Worm (Caenorhabditis elegans): Measurements from ENCODE around the gene snpn-1.
"Not testable (repeated sequence)": the region's sequence is repeated elsewhere in the genome, so short reads cannot be mapped to it uniquely, and the experiment has no call there.

snpn-1 gene

DNA sequence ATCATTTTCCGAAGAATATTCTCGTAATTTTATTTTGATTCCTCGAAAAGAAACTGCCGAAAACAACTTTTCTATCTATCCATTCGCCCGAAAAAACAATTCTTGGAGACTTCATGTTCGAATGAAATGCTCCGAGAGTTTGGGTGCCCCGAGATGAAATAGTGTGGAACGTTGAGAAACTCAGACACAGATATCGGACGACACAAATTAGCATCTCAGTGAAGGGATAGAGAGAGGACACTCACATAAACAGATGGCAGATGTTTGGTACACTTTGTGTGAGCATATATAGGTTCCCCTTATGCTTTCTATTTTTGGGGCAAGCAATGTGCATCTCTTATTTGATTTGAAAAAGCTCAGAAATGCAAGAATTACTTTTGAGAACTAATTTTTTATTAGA is 12.0 kb downstream of the snpn-1 start:
- TF ChIP-seq F13C5.2 (tag; optimal IDR thresholded peaks at IDR 0.05): no peak

ce11 chrIV:5077918-5078317 is 12.9 kb downstream of the snpn-1 start:
- TF ChIP-seq tra-4 (tag; optimal IDR thresholded peaks at IDR 0.05) (no peak), aly-1 (tag; optimal IDR thresholded peaks at IDR 0.05) (no peak), hmg-4 (GFP tag; optimal IDR thresholded peaks at IDR 0.05) (peak; percentile 81), F13C5.2 (tag; optimal IDR thresholded peaks at IDR 0.05) (no peak), ets-7 (tag; optimal IDR thresholded peaks at IDR 0.05) (no peak), scrt-1 (GFP tag; IDR thresholded peaks at IDR 0.05) (no peak), ama-1 (optimal IDR thresholded peaks at IDR 0.05) (no peak), hmbx-1 (tag; optimal IDR thresholded peaks at IDR 0.05) (no peak), sea-1 (GFP tag; conservative IDR thresholded peaks at IDR 0.05) (no peak), flt-1 (GFP tag; IDR thresholded peaks at IDR 0.05) (0 out of 2 replicates have a peak, but pooled peaks have one; percentile 16), tbx-11 (GFP tag; IDR thresholded peaks at IDR 0.05) (no peak), pes-1 (GFP tag; IDR thresholded peaks at IDR 0.05) (no peak)

DNA sequence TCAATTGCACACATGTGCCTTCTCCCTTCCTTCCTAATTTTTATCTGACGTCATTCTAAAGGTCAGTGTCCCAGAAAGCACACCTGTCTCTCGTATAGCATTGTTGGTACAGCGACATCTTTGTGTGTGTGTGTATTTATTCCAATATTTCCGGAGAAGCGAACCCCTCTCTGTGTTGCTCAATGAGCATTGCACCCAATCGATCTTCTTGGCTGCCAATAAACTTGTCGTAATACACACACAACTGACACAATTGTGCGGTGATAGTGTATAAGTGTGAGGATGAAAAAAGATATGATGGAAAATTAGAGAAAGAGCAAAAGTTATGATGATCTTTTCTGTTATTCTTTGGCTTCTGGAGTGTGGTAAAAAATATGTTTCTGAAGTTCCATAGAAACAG is 14.2 kb downstream of the snpn-1 start:
- no peak for TF ChIP-seq hmbx-1 (tag; optimal IDR thresholded peaks at IDR 0.05)
- TF ChIP-seq hmg-4 (GFP tag; optimal IDR thresholded peaks at IDR 0.05): no peak
- TF ChIP-seq tbx-11 (GFP tag; IDR thresholded peaks at IDR 0.05): no peak
- TF ChIP-seq F13C5.2 (tag; optimal IDR thresholded peaks at IDR 0.05): no peak
- TF ChIP-seq ama-1 (optimal IDR thresholded peaks at IDR 0.05): no peak
- no peak for TF ChIP-seq tbx-37 (GFP tag; conservative IDR thresholded peaks at IDR 0.05)
- TF ChIP-seq ceh-13 (GFP tag; optimal IDR thresholded peaks at IDR 0.05): no peak
- TF ChIP-seq sea-1 (GFP tag; conservative IDR thresholded peaks at IDR 0.05): no peak
- no peak for TF ChIP-seq hnd-1 (tag; optimal IDR thresholded peaks at IDR 0.05)
- TF ChIP-seq aly-1 (tag; optimal IDR thresholded peaks at IDR 0.05): no peak
- no peak for TF ChIP-seq B0310.2 (tag; optimal IDR thresholded peaks at IDR 0.05)
- no peak for TF ChIP-seq tra-4 (tag; optimal IDR thresholded peaks at IDR 0.05)
- TF ChIP-seq ceh-36 (tag; optimal IDR thresholded peaks at IDR 0.05): no peak
- no peak for TF ChIP-seq flt-1 (GFP tag; IDR thresholded peaks at IDR 0.05)
- no peak for TF ChIP-seq ets-7 (tag; optimal IDR thresholded peaks at IDR 0.05)
- TF ChIP-seq scrt-1 (GFP tag; IDR thresholded peaks at IDR 0.05): no peak
- no peak for TF ChIP-seq pes-1 (GFP tag; IDR thresholded peaks at IDR 0.05)

ce11 chrIV:5073836-5074235 is 17.0 kb downstream of the snpn-1 start:
- TF ChIP-seq ets-7 (tag; optimal IDR thresholded peaks at IDR 0.05): no peak
- no peak for TF ChIP-seq F13C5.2 (tag; optimal IDR thresholded peaks at IDR 0.05)
- no peak for TF ChIP-seq pes-1 (GFP tag; IDR thresholded peaks at IDR 0.05)
- no peak for TF ChIP-seq B0310.2 (tag; optimal IDR thresholded peaks at IDR 0.05)
- no peak for TF ChIP-seq hmbx-1 (tag; optimal IDR thresholded peaks at IDR 0.05)
- TF ChIP-seq hmg-4 (GFP tag; optimal IDR thresholded peaks at IDR 0.05): no peak
- no peak for TF ChIP-seq ceh-36 (tag; optimal IDR thresholded peaks at IDR 0.05)
- no peak for TF ChIP-seq hnd-1 (tag; optimal IDR thresholded peaks at IDR 0.05)
- no peak for TF ChIP-seq ceh-13 (GFP tag; optimal IDR thresholded peaks at IDR 0.05)
- TF ChIP-seq flt-1 (GFP tag; IDR thresholded peaks at IDR 0.05): no peak
- no peak for TF ChIP-seq aly-1 (tag; optimal IDR thresholded peaks at IDR 0.05)
- no peak for TF ChIP-seq tbx-11 (GFP tag; IDR thresholded peaks at IDR 0.05)
- TF ChIP-seq ama-1 (optimal IDR thresholded peaks at IDR 0.05): no peak

DNA sequence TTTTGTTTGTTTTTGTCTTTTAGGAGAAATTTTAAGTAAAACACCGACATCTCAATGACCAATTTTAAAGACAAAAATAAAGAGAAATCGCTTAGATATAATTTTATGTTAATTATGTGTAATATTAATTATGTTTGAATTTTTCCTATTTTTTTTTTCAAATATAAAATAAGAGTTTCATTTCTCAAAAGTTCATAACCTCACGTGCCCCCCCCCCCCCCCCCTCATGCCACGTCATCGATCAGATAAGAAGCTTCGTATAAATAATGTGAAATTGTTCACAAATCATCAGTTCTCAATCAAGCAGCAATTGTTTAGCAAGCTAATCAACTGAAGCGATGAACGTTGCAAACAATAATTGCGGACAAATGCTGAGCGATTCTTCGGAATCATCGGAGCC is 20.2 kb downstream of the snpn-1 start, which contains the start of gene C02B10.6:
Gene C02B10.6, plus strand, starts transcription at position 301 of the 400 bp plus-strand sequence.
- TF ChIP-seq tbx-37 (GFP tag; conservative IDR thresholded peaks at IDR 0.05); ets-7 (tag; optimal IDR thresholded peaks at IDR 0.05); flt-1 (GFP tag; IDR thresholded peaks at IDR 0.05): not testable (repeated sequence)

- not testable (repeated sequence) for TF ChIP-seq F13C5.2 (tag; optimal IDR thresholded peaks at IDR 0.05); ceh-36 (tag; optimal IDR thresholded peaks at IDR 0.05); hmg-4 (GFP tag; optimal IDR thresholded peaks at IDR 0.05)
Measured at ce11 chrIV:5068541-5068940, 22.3 kb downstream of the snpn-1 start, which contains the start of the genes R13H9.6 and rmd-6. Gene R13H9.6, minus strand, starts transcription at chrIV:5068641. Gene rmd-6, plus strand, starts transcription at chrIV:5068845.

DNA sequence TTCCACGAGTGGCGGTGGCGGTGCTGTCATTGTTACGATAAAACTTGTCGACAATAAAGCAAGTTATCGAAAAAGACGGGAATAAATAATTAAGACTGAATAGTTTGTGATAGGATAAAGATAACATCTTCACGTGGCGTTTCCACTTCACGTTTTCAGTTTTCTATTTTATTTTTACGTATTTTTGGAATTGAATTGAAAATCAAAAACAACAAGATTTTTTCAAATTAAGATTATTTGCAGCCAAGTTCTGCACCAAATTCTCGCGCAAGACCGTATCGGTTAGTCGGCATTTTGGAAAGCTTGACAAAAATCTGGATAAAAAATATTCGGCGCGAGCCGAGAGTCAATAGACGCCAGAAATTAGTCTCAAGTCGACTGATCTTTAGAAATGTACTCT is 24.0 kb downstream of the snpn-1 start, which contains the start of gene ttbk-2.2:
Gene ttbk-2.2, minus strand, starts transcription at position 101 of the 400 bp plus-strand sequence.
- TF ChIP-seq ceh-36 (tag; optimal IDR thresholded peaks at IDR 0.05); ceh-13 (GFP tag; optimal IDR thresholded peaks at IDR 0.05); scrt-1 (GFP tag; IDR thresholded peaks at IDR 0.05): not testable (repeated sequence)

- TF ChIP-seq tbx-11 (GFP tag; IDR thresholded peaks at IDR 0.05); tra-4 (tag; optimal IDR thresholded peaks at IDR 0.05); B0310.2 (tag; optimal IDR thresholded peaks at IDR 0.05): not testable (repeated sequence)
Measured at ce11 chrIV:5064961-5065360, 25.9 kb downstream of the snpn-1 start, which contains the start of gene msp-53. Gene msp-53, minus strand, starts transcription at chrIV:5065061.

- TF ChIP-seq scrt-1 (GFP tag; IDR thresholded peaks at IDR 0.05) (no peak), flt-1 (GFP tag; IDR thresholded peaks at IDR 0.05) (no peak), F13C5.2 (tag; optimal IDR thresholded peaks at IDR 0.05) (no peak), hmbx-1 (tag; optimal IDR thresholded peaks at IDR 0.05) (no peak), ceh-13 (GFP tag; optimal IDR thresholded peaks at IDR 0.05) (no peak), sea-1 (GFP tag; conservative IDR thresholded peaks at IDR 0.05) (no peak), tra-4 (tag; optimal IDR thresholded peaks at IDR 0.05) (no peak), B0310.2 (tag; optimal IDR thresholded peaks at IDR 0.05) (no peak), pes-1 (GFP tag; IDR thresholded peaks at IDR 0.05) (no peak), ama-1 (optimal IDR thresholded peaks at IDR 0.05) (no peak), tbx-37 (GFP tag; conservative IDR thresholded peaks at IDR 0.05) (no peak), hmg-4 (GFP tag; optimal IDR thresholded peaks at IDR 0.05) (no peak), ets-7 (tag; optimal IDR thresholded peaks at IDR 0.05) (no peak), aly-1 (tag; optimal IDR thresholded peaks at IDR 0.05) (no peak), ceh-36 (tag; optimal IDR thresholded peaks at IDR 0.05) (no peak), tbx-11 (GFP tag; IDR thresholded peaks at IDR 0.05) (no peak), hnd-1 (tag; optimal IDR thresholded peaks at IDR 0.05) (no peak)
Measured at ce11 chrIV:5063297-5063696, 27.5 kb downstream of the snpn-1 start.
